Fruit fly (Drosophila melanogaster) whole organism, prepupa: Measurements from ENCODE around the gene Mocs1.

Source experiments
- CG10631 ChIP-seq: fragments of 200-800 bp; sonication (Bioruptor generic); optimal IDR thresholded peaks from 2 replicates; lab custom pipeline; 2016; ENCODE audit warnings: missing biosample characterization, missing genetic modification characterization
- CG10669 ChIP-seq: fragments of 200-800 bp; sonication (Bioruptor generic); optimal IDR thresholded peaks from 3 replicates; lab custom pipeline; 2018; ENCODE audit warnings: missing biosample characterization, mild to moderate bottlenecking, missing genetic modification characterization, moderate library complexity
- CG11294 ChIP-seq: fragments of 200-800 bp; sonication (Bioruptor generic); IDR thresholded peaks from 2 replicates; pipeline ENCODE4 v1.3.6; 2022; ENCODE audit warnings: missing biosample characterization, missing genetic modification characterization
- CG11762 ChIP-seq: fragments of 200-800 bp; sonication (Bioruptor generic); optimal IDR thresholded peaks from 3 replicates; lab custom pipeline; 2016; ENCODE audit warnings: missing biosample characterization, missing genetic modification characterization; ENCODE audit not compliant: insufficient read depth
- CG11902 ChIP-seq: fragments of 200-800 bp; sonication (Bioruptor generic); optimal IDR thresholded peaks from 3 replicates; lab custom pipeline; 2016; ENCODE audit warnings: missing biosample characterization, missing genetic modification characterization
- CG15336 ChIP-seq: fragments of 200-800 bp; sonication (Bioruptor generic); IDR thresholded peaks from 2 replicates; pipeline ENCODE4 v1.3.6; 2022; ENCODE audit warnings: missing biosample characterization, missing genetic modification characterization
- CG16779 ChIP-seq: fragments of 200-800 bp; sonication (Bioruptor generic); optimal IDR thresholded peaks from 3 replicates; lab custom pipeline; 2017; ENCODE audit warnings: missing biosample characterization, mild to moderate bottlenecking, missing genetic modification characterization
- CG3032 ChIP-seq: fragments of 200-800 bp; optimal IDR thresholded peaks from 2 replicates; lab custom pipeline; 2019; ENCODE audit warnings: missing biosample characterization, mild to moderate bottlenecking, missing genetic modification characterization, moderate library complexity
- CG31627 ChIP-seq: fragments of 200-800 bp; sonication (Bioruptor generic); optimal IDR thresholded peaks from 3 replicates; lab custom pipeline; 2016; ENCODE audit warnings: missing biosample characterization, missing genetic modification characterization
- CG32006 ChIP-seq: fragments of 200-800 bp; sonication (Bioruptor generic); optimal IDR thresholded peaks from 3 replicates; lab custom pipeline; 2017; ENCODE audit warnings: missing biosample characterization, mild to moderate bottlenecking, missing genetic modification characterization
- CG34406 ChIP-seq: fragments of 200-800 bp; sonication (Bioruptor generic); optimal IDR thresholded peaks from 3 replicates; lab custom pipeline; 2016; ENCODE audit warnings: missing biosample characterization, missing genetic modification characterization
- CG3919 ChIP-seq: fragments of 200-800 bp; sonication (Bioruptor generic); optimal IDR thresholded peaks from 3 replicates; lab custom pipeline; 2016; ENCODE audit warnings: missing biosample characterization, missing genetic modification characterization
- CG4318 ChIP-seq: fragments of 200-800 bp; sonication (Bioruptor generic); optimal IDR thresholded peaks from 3 replicates; lab custom pipeline; 2017; ENCODE audit warnings: missing biosample characterization, mild to moderate bottlenecking, missing genetic modification characterization
- CG6163 ChIP-seq: fragments of 200-800 bp; sonication (Bioruptor generic); IDR thresholded peaks from 3 replicates; pipeline ENCODE4 v1.3.6; 2022; ENCODE audit warnings: missing biosample characterization, missing genetic modification characterization
- CG6276 ChIP-seq: fragments of 200-800 bp; sonication (Bioruptor generic); optimal IDR thresholded peaks from 2 replicates; lab custom pipeline; 2017; ENCODE audit warnings: missing biosample characterization, mild to moderate bottlenecking, missing genetic modification characterization
- CG6792 ChIP-seq: fragments of 200-800 bp; sonication (Bioruptor generic); optimal IDR thresholded peaks from 3 replicates; lab custom pipeline; 2016; ENCODE audit warnings: missing biosample characterization, missing genetic modification characterization
- CG7368 ChIP-seq: fragments of 200-800 bp; sonication (Bioruptor generic); optimal IDR thresholded peaks from 3 replicates; lab custom pipeline; 2016; ENCODE audit warnings: missing biosample characterization, missing genetic modification characterization
- CG8119 ChIP-seq: fragments of 200-800 bp; sonication (Bioruptor generic); IDR thresholded peaks from 3 replicates; pipeline ENCODE4 v1.3.6; 2022; ENCODE audit warnings: missing biosample characterization, missing genetic modification characterization
- CG8319 ChIP-seq: fragments of 200-800 bp; sonication (Bioruptor generic); optimal IDR thresholded peaks from 3 replicates; lab custom pipeline; 2016; ENCODE audit warnings: missing biosample characterization, missing genetic modification characterization
- CG8632 ChIP-seq: fragments of 200-800 bp; sonication (Bioruptor generic); optimal IDR thresholded peaks from 3 replicates; lab custom pipeline; 2016; ENCODE audit warnings: missing biosample characterization, missing genetic modification characterization
- CG9139 ChIP-seq: fragments of 200-800 bp; sonication (Bioruptor generic); optimal IDR thresholded peaks from 3 replicates; lab custom pipeline; 2017; ENCODE audit warnings: missing biosample characterization, mild to moderate bottlenecking, missing genetic modification characterization
- Eip75B ChIP-seq: fragments of 200-800 bp; sonication (Bioruptor generic); optimal IDR thresholded peaks from 3 replicates; lab custom pipeline; 2016; ENCODE audit warnings: missing biosample characterization, missing genetic modification characterization
- Eip78C ChIP-seq: fragments of 200-800 bp; sonication (Bioruptor generic); peaks from one replicate; lab custom pipeline; 2016; ENCODE audit warnings: missing biosample characterization, missing genetic modification characterization
- Eip93F ChIP-seq: fragments of 200-800 bp; sonication (Bioruptor generic); optimal IDR thresholded peaks from 2 replicates; lab custom pipeline; 2016; ENCODE audit warnings: missing biosample characterization, mild to moderate bottlenecking, missing genetic modification characterization
- Ets21C ChIP-seq: fragments of 200-800 bp; sonication (Bioruptor generic); optimal IDR thresholded peaks from 3 replicates; lab custom pipeline; 2016; ENCODE audit warnings: missing biosample characterization, missing genetic modification characterization
- Ets96B ChIP-seq: fragments of 200-800 bp; optimal IDR thresholded peaks from 2 replicates; lab custom pipeline; 2019; ENCODE audit warnings: missing biosample characterization, mild to moderate bottlenecking, missing genetic modification characterization, moderate library complexity
- Gug ChIP-seq: fragments of 200-800 bp; sonication (Bioruptor generic); IDR thresholded peaks from 2 replicates; pipeline ENCODE4 v1.3.6; 2022; ENCODE audit warnings: missing biosample characterization, missing genetic modification characterization
- Hr38 ChIP-seq: sonication (Bioruptor generic); optimal IDR thresholded peaks from 2 replicates; lab custom pipeline; 2016; ENCODE audit warnings: missing biosample characterization, missing genetic modification characterization
- Hr39 ChIP-seq: fragments of 200-800 bp; sonication (Bioruptor generic); optimal IDR thresholded peaks from 2 replicates; lab custom pipeline; 2016; ENCODE audit warnings: missing biosample characterization, missing genetic modification characterization
- Hr4 ChIP-seq: fragments of 200-800 bp; sonication (Bioruptor generic); optimal IDR thresholded peaks from 3 replicates; lab custom pipeline; 2016; ENCODE audit warnings: missing biosample characterization, missing genetic modification characterization
- Lpt ChIP-seq: fragments of 200-800 bp; sonication (Bioruptor generic); optimal IDR thresholded peaks from 3 replicates; lab custom pipeline; 2016; ENCODE audit warnings: missing biosample characterization, missing genetic modification characterization
- Met ChIP-seq: fragments of 200-800 bp; sonication (Bioruptor generic); optimal IDR thresholded peaks from 3 replicates; lab custom pipeline; 2016; ENCODE audit warnings: missing biosample characterization, missing genetic modification characterization
- OdsH ChIP-seq: fragments of 200-800 bp; sonication (Bioruptor generic); optimal IDR thresholded peaks from 3 replicates; lab custom pipeline; 2016; ENCODE audit warnings: missing biosample characterization, missing genetic modification characterization
- Smox ChIP-seq: fragments of 200-800 bp; sonication (Bioruptor generic); optimal IDR thresholded peaks from 3 replicates; lab custom pipeline; 2016; ENCODE audit warnings: missing biosample characterization, missing genetic modification characterization
- Sox102F ChIP-seq: fragments of 200-800 bp; sonication (Bioruptor generic); optimal IDR thresholded peaks from 2 replicates; lab custom pipeline; 2016; ENCODE audit warnings: missing biosample characterization, mild to moderate bottlenecking, missing genetic modification characterization
- Sox14 ChIP-seq: fragments of 200-800 bp; sonication (Bioruptor generic); optimal IDR thresholded peaks from 3 replicates; lab custom pipeline; 2016; ENCODE audit warnings: missing biosample characterization, missing genetic modification characterization
- Sox15 ChIP-seq: fragments of 200-800 bp; sonication (Bioruptor generic); optimal IDR thresholded peaks from 3 replicates; lab custom pipeline; 2016; ENCODE audit warnings: missing biosample characterization, missing genetic modification characterization
- achi ChIP-seq: fragments of 200-800 bp; sonication (Bioruptor generic); optimal IDR thresholded peaks from 3 replicates; lab custom pipeline; 2016; ENCODE audit warnings: missing biosample characterization, missing genetic modification characterization
- dac ChIP-seq: fragments of 200-800 bp; sonication (Bioruptor generic); optimal IDR thresholded peaks from 2 replicates; lab custom pipeline; 2017; ENCODE audit warnings: missing biosample characterization, mild to moderate bottlenecking, missing genetic modification characterization
- esn ChIP-seq: fragments of 200-800 bp; sonication (Bioruptor generic); optimal IDR thresholded peaks from 2 replicates; lab custom pipeline; 2016; ENCODE audit warnings: missing biosample characterization, mild to moderate bottlenecking, missing genetic modification characterization, moderate library complexity
- fd85E ChIP-seq: fragments of 200-800 bp; sonication (Bioruptor generic); optimal IDR thresholded peaks from 3 replicates; lab custom pipeline; 2016; ENCODE audit warnings: missing biosample characterization, missing genetic modification characterization
- fkh ChIP-seq: fragments of 200-800 bp; sonication (Bioruptor generic); optimal IDR thresholded peaks from 3 replicates; lab custom pipeline; 2017; ENCODE audit warnings: missing biosample characterization, mild to moderate bottlenecking, missing genetic modification characterization, moderate library complexity
- lz ChIP-seq: fragments of 200-800 bp; sonication (Bioruptor generic); optimal IDR thresholded peaks from 3 replicates; lab custom pipeline; 2016; ENCODE audit warnings: missing biosample characterization, missing genetic modification characterization
- pdm3 ChIP-seq: fragments of 200-800 bp; sonication (Bioruptor generic); optimal IDR thresholded peaks from 3 replicates; lab custom pipeline; 2016; ENCODE audit warnings: missing biosample characterization, missing genetic modification characterization
- salr ChIP-seq, 2 experiments: fragments of 200-800 bp; sonication (Bioruptor generic); optimal IDR thresholded peaks; 3 replicates each; lab custom pipeline; 2016 to 2018; ENCODE audit warnings: missing biosample characterization in 2 of 2, missing genetic modification characterization in 2 of 2, mild to moderate bottlenecking in 1 of 2
- spab ChIP-seq: fragments of 200-800 bp; sonication (Bioruptor generic); optimal IDR thresholded peaks from 2 replicates; lab custom pipeline; 2017; ENCODE audit warnings: missing biosample characterization, mild to moderate bottlenecking, missing genetic modification characterization, missing genetic modification reagents
- ss ChIP-seq, 2 experiments: fragments of 200-800 bp; sonication (Bioruptor generic); optimal IDR thresholded peaks; 2 replicates in 1 of 2; 3 replicates in 1 of 2; lab custom pipeline; 2017 to 2018; ENCODE audit warnings: mild to moderate bottlenecking in 2 of 2, missing biosample characterization in 2 of 2, missing genetic modification characterization in 2 of 2, moderate library complexity in 1 of 2
- svp ChIP-seq: fragments of 200-800 bp; sonication (Bioruptor generic); peaks from one replicate; lab custom pipeline; 2016; ENCODE audit warnings: missing biosample characterization, missing genetic modification characterization

The Mocs1 gene

DNA sequence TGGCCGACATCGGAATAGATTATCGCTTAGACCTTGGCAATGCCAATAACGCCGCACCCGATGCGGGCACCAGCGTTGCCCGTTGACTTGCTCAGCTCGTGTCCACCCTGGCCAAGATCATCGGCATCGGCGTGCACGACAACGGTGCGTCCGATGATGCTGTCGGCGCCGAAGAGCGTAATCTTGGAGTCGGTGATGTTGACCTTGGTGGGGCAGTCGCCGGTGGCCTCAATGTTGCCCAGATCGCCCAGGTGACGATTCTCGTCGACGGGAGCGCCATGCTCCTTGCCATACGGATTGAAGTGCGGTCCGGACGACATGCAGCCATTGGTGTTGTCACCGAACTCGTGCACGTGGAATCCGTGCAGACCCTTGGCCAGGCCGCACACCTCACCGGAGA, 42.1 kb downstream of the Mocs1 start:
- TF ChIP-seq CG16779 (tag; lab: Kevin White, UChicago) = no peak
- TF ChIP-seq salr (GFP tag; optimal IDR thresholded peaks at IDR 0.05; lab: Kevin White, UChicago) = no peak
- TF ChIP-seq CG32006 = no peak
- TF ChIP-seq Eip75B (GFP tag; lab: Kevin White, UChicago) = no peak
- TF ChIP-seq svp (GFP tag; lab: Kevin White, UChicago) = no peak
- TF ChIP-seq, all 60 proteins: peak for 0

DNA sequence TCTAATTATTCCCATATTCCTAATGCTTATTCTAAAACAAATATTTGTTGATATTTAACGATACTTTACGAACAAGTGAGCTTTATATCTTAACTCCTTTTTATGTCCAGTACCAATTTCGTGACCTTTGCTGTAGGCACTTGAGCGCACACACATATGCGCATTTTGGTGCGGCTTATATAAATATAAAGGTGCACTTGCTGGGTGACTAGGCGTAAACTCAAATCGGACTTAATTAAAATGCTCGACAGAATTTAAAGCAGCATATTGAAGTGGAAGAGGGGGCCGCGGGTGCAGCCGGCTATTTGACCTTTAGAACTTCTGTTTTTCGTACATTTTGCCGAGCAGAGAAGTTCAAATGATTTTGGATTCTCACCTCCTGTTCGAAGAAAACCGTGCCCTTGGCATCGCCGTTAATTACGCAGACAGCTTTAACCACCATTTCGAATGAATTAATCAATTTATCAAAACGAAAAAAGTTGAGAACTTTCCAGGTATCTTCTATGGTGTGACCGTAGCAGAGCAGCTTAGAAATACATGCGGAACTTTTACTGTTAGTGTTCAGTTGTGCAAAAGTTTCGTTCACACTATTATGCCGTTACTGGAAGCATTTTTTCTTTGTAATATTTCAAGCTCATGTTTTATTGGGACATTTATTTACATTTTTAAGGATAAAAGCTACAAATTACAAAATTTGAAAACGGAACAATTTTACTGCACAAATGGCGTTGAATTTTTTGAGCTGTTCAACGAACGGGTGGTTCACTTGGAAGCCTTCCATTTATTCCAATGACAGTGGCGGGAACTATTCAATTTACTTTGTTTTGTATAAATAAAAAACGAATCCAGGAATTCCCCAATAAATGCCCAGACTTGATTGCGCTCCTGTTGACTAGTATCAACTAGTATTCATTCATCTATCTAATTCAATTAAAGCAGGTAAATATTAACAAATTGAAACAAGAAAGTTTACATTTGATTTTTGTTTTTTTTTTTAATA, 43.2 kb downstream of the Mocs1 start, which contains the start of gene Sod1:
Gene Sod1 (minus strand): TSS at position 543 of the 1,000 bp plus-strand sequence.
- TF ChIP-seq achi (GFP tag; lab: Kevin White, UChicago) = peak; percentile 25
- TF ChIP-seq CG15336 (GFP tag; lab: Robert Waterston, UW) = peak; percentile 48; the same call in 1 of the 2 replicates
- peak; percentile 5 for TF ChIP-seq Eip93F
- no peak for TF ChIP-seq CG3919
- peak; percentile 88 for TF ChIP-seq CG9139 (GFP tag; lab: Kevin White, UChicago)
- TF ChIP-seq CG6276 = no peak
- peak; percentile 79 for TF ChIP-seq Eip78C (GFP tag; lab: Kevin White, UChicago)
- no peak for TF ChIP-seq CG8319
- peak; percentile 58 for TF ChIP-seq Sox14 (GFP tag; lab: Kevin White, UChicago)
- no peak for TF ChIP-seq Hr39 (GFP tag; lab: Kevin White, UChicago)
- TF ChIP-seq Lpt (GFP tag; lab: Kevin White, UChicago) = peak; percentile 19
- TF ChIP-seq CG7368 (GFP tag; lab: Kevin White, UChicago) = no peak
- TF ChIP-seq Sox15 (GFP tag; lab: Kevin White, UChicago) = no peak
- TF ChIP-seq Hr38 (GFP tag; lab: Kevin White, UChicago) = no peak
- no peak for TF ChIP-seq Smox (GFP tag; lab: Kevin White, UChicago)
- TF ChIP-seq CG11294 (GFP tag; lab: Robert Waterston, UW) = no peak
- no peak for TF ChIP-seq pdm3 (GFP tag; lab: Kevin White, UChicago)
- no peak; the same call in 1 of the 2 replicates for TF ChIP-seq Gug (GFP tag; lab: Robert Waterston, UW)
- TF ChIP-seq dac (GFP tag; lab: Kevin White, UChicago) = no peak
- no peak for TF ChIP-seq CG11902 (GFP tag; lab: Kevin White, UChicago)
- no peak for TF ChIP-seq CG6792 (GFP tag; lab: Kevin White, UChicago)
- TF ChIP-seq CG31627 (GFP tag; lab: Kevin White, UChicago) = peak; percentile 3
- TF ChIP-seq CG16779 (tag; lab: Kevin White, UChicago) = peak; percentile 60
- TF ChIP-seq CG10669 (GFP tag; lab: Kevin White, UChicago) = peak; percentile 68
- no peak; the same call in 2 of the 3 replicates for TF ChIP-seq CG8119 (GFP tag; lab: Robert Waterston, UW)
- no peak for TF ChIP-seq OdsH (GFP tag; lab: Kevin White, UChicago)
- TF ChIP-seq Hr4 (GFP tag; lab: Kevin White, UChicago) = peak; percentile 59
- TF ChIP-seq Met (GFP tag; lab: Kevin White, UChicago) = no peak
- no peak for TF ChIP-seq CG8632 (GFP tag; lab: Kevin White, UChicago)
- TF ChIP-seq spab (GFP tag; lab: Kevin White, UChicago) = peak; percentile 66
- TF ChIP-seq svp (GFP tag; lab: Kevin White, UChicago) = peak; percentile 99
- no peak for TF ChIP-seq Sox102F
- no peak for TF ChIP-seq CG4318
- no peak for TF ChIP-seq CG34406
- TF ChIP-seq fkh (GFP tag; lab: Kevin White, UChicago) = peak; percentile 19
- TF ChIP-seq CG3032 (tag; lab: Kevin White, UChicago) = no peak
- TF ChIP-seq Ets21C (GFP tag; lab: Kevin White, UChicago) = no peak
- no peak for TF ChIP-seq CG32006
- no peak for TF ChIP-seq fd85E (GFP tag; lab: Kevin White, UChicago)
- peak; percentile 92 to 93 for TF ChIP-seq ss (GFP tag; optimal IDR thresholded peaks at IDR 0.05; lab: Kevin White, UChicago)
- no peak for TF ChIP-seq lz (GFP tag; lab: Kevin White, UChicago)
- TF ChIP-seq esn (GFP tag; lab: Kevin White, UChicago) = peak; percentile 2
- TF ChIP-seq CG11762 (GFP tag; lab: Kevin White, UChicago) = peak; percentile 34
- TF ChIP-seq CG10631 (GFP tag; lab: Kevin White, UChicago) = no peak
- peak; percentile 26 for TF ChIP-seq Ets96B (tag; lab: Kevin White, UChicago)
- no peak for TF ChIP-seq CG6163 (GFP tag; lab: Robert Waterston, UW)
